Worm (Caenorhabditis elegans): ENCODE measurements around the gene W10G11.1.

W10G11.1 gene

DNA sequence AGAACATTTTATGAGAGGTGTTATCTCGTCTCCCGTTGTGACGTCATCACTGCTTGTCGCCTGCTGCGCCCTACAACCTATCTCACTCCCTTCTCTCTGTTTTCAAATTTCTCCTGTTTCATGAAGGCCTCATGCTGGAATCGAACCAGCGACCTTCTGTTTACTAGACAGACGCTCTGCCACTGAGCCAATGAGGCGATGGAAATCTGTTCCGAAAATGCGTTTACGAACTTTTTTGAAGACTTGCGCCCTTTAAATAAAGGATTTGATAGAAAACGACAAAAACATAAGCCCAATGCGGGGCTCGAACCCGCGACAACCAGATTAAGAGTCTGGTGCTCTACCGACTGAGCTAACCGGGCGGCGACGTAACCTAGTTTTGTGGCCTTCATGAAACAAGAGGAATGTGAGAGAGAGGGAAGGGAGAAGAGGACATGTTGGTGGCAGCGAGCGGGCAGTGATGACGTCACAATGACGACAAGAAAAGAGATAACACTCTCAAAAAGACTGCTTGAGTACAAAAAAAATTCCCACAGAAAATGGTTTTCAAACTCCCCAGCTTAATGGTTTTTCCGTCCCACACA, 41.4 kb downstream of the W10G11.1 start, which contains the start of gene clec-126 (continued):
- TF ChIP-seq ets-4 (tag; optimal IDR thresholded peaks at IDR 0.05) (peak; percentile 5), ceh-31 (tag; optimal IDR thresholded peaks at IDR 0.05) (peak; percentile 54), tbx-7 (tag; optimal IDR thresholded peaks at IDR 0.05) (peak; percentile 59), ama-1 (optimal IDR thresholded peaks at IDR 0.05) (no peak), hlh-8 (tag; optimal IDR thresholded peaks at IDR 0.05) (peak; percentile 9), pros-1 (tag; optimal IDR thresholded peaks at IDR 0.05) (no peak), hlh-30 (tag; optimal IDR thresholded peaks at IDR 0.05; ENCODE audit: insufficient read depth) (peak; percentile 43), ttx-3 (tag; optimal IDR thresholded peaks at IDR 0.05) (peak; percentile 60), npax-4 (tag; optimal IDR thresholded peaks at IDR 0.05) (peak; percentile 46), ceh-48 (tag; optimal IDR thresholded peaks at IDR 0.05) (peak; percentile 53), ceh-34 (tag; optimal IDR thresholded peaks at IDR 0.05) (peak; percentile 51), K02D7.2 (tag; optimal IDR thresholded peaks at IDR 0.05) (peak; percentile 61), ahr-1 (tag; optimal IDR thresholded peaks at IDR 0.05) (no peak), fkh-6 (tag; optimal IDR thresholded peaks at IDR 0.05) (peak; percentile 76), ceh-45 (GFP tag; IDR thresholded peaks at IDR 0.05) (0 out of 2 replicates have a peak, but pooled peaks have one; percentile 7), dmd-4 (tag; optimal IDR thresholded peaks at IDR 0.05; ENCODE audit: borderline replicate concordance) (peak; percentile 62), hlh-13 (GFP tag; optimal IDR thresholded peaks at IDR 0.05) (peak; percentile 54), unc-55 (GFP tag; optimal IDR thresholded peaks at IDR 0.05) (no peak), fkh-10 (GFP tag; optimal IDR thresholded peaks at IDR 0.05) (no peak), lin-11 (tag; optimal IDR thresholded peaks at IDR 0.05) (peak; percentile 64), odd-2 (tag; optimal IDR thresholded peaks at IDR 0.05) (peak; percentile 58), ztf-16 (tag; optimal IDR thresholded peaks at IDR 0.05) (peak; percentile 45), ref-2 (tag; optimal IDR thresholded peaks at IDR 0.05) (peak; percentile 81), ceh-18 (tag; optimal IDR thresholded peaks at IDR 0.05) (peak; percentile 71), ceh-30 (tag; optimal IDR thresholded peaks at IDR 0.05) (no peak), fax-1 (tag; optimal IDR thresholded peaks at IDR 0.05) (peak; percentile 44), unc-42 (tag; optimal IDR thresholded peaks at IDR 0.05) (peak; percentile 85), che-1 (tag; optimal IDR thresholded peaks at IDR 0.05) (peak; percentile 75), pqm-1 (tag; optimal IDR thresholded peaks at IDR 0.05) (peak; percentile 80), mec-3 (tag; optimal IDR thresholded peaks at IDR 0.05; ENCODE audit: borderline replicate concordance) (peak; percentile 0), elt-4 (tag; optimal IDR thresholded peaks at IDR 0.05) (peak; percentile 9), elt-2 (tag; optimal IDR thresholded peaks at IDR 0.05) (peak; percentile 93), nhr-232 (tag; optimal IDR thresholded peaks at IDR 0.05) (peak; percentile 72)

DNA sequence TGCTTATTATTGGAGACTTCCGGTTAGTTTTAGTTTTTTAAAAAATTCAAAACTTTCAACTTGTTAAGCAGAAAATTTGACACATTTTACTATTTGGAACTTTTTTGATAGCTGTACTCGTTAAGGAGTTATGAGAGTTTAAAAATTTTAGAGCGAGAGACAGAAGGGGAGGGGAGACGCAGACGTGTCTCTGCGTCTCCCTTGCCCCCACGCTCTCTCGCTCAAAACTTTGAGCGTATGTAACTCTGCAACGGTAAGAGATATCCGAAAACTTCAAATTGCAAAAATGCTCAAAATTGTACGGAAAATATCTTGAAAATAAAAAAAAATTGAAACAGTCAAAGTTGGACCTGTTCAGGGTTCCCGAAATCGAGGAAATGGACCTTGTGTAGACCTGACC, 44.3 kb downstream of the W10G11.1 start:
- TF ChIP-seq hlh-8 (tag; optimal IDR thresholded peaks at IDR 0.05): no peak

DNA sequence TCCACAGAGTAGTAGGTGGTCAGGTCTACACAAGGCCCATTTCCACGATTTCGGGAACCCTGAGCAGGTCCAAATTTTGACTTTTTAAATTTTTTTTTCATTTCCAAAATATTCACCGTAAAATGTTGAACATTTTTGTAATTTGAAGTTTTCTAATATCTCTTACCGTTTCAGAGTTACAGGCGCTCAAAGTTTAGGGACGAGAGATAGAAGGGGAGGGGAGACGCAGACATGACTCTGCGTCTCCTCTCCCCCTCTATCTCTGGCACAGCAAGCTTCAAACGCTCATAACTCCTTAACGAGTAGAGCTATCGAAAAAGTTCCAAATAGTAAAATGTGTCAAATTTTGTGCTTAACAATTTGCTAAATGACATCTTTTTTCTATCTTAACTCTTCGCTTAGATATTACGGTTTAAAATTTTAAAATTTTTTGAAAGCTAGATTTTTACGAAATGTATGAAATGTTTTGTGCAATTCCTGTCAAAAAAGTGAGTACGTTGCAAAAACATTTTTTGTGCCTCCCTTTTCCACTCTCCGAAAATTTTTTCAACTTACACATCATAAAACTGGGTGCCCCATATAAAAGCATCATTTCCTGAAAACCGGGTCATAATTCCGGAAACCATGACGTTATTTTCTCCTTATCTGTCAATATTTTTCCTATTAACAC, 45.0 kb downstream of the W10G11.1 start, which contains the start of the genes Y49F6B.14 and clec-125:
TSS of gene Y49F6B.14 (minus strand) at position 101 of the 670 bp plus-strand sequence.
TSS of gene clec-125 (plus strand) at position 620 of the 670 bp plus-strand sequence.
- TF ChIP-seq unc-3 (GFP tag; conservative IDR thresholded peaks at IDR 0.05): no peak
- no peak for TF ChIP-seq unc-3 (tag; optimal IDR thresholded peaks at IDR 0.05)
- TF ChIP-seq ceh-14 (tag; optimal IDR thresholded peaks at IDR 0.05): no peak
- TF ChIP-seq sdc-2 (tag; optimal IDR thresholded peaks at IDR 0.05): no peak
- no peak for TF ChIP-seq nhr-232 (tag; optimal IDR thresholded peaks at IDR 0.05)
- no peak for TF ChIP-seq ztf-16 (tag; optimal IDR thresholded peaks at IDR 0.05)
- no peak for TF ChIP-seq ceh-24 (tag; optimal IDR thresholded peaks at IDR 0.05)
- TF ChIP-seq ceh-48 (tag; optimal IDR thresholded peaks at IDR 0.05): no peak
- no peak for TF ChIP-seq pag-3 (tag; optimal IDR thresholded peaks at IDR 0.05; ENCODE audit: borderline replicate concordance)
- no peak for TF ChIP-seq K09A11.1 (tag; optimal IDR thresholded peaks at IDR 0.05; ENCODE audit: insufficient read depth)
- no peak for TF ChIP-seq fkh-6 (tag; optimal IDR thresholded peaks at IDR 0.05)
- TF ChIP-seq tbx-7 (tag; optimal IDR thresholded peaks at IDR 0.05): no peak
- TF ChIP-seq ttx-3 (tag; optimal IDR thresholded peaks at IDR 0.05): no peak
- no peak for TF ChIP-seq hlh-15 (tag; optimal IDR thresholded peaks at IDR 0.05)
- TF ChIP-seq pha-2 (tag; optimal IDR thresholded peaks at IDR 0.05): no peak
- no peak for TF ChIP-seq unc-42 (tag; optimal IDR thresholded peaks at IDR 0.05)
- TF ChIP-seq nfya-1 (tag; optimal IDR thresholded peaks at IDR 0.05): no peak
- no peak for TF ChIP-seq mec-3 (tag; optimal IDR thresholded peaks at IDR 0.05; ENCODE audit: borderline replicate concordance)
- TF ChIP-seq nhr-11 (tag; optimal IDR thresholded peaks at IDR 0.05): no peak
- no peak for TF ChIP-seq hlh-30 (tag; optimal IDR thresholded peaks at IDR 0.05; ENCODE audit: insufficient read depth)
